Fruit fly (Drosophila melanogaster) whole organism: Measurements from ENCODE around the gene Gsc.

Experiments
- CG8478 ChIP-seq: fragments of >200 bp; optimal IDR thresholded peaks from 2 replicates; lab custom pipeline; 2018; ENCODE audit warnings: inconsistent platforms
- Dll ChIP-seq: fragments of >200 bp; optimal IDR thresholded peaks from 2 replicates; lab custom pipeline; 2017
- EcR ChIP-seq, 2 experiments: fragments of >200 bp; optimal IDR thresholded peaks; 2 replicates each; lab custom pipeline; 2017; ENCODE audit warnings: missing biosample characterization in 2 of 2, missing genetic modification characterization in 2 of 2, missing genetic modification reagents in 2 of 2
- pan ChIP-seq: fragments of >200 bp; optimal IDR thresholded peaks from 2 replicates; lab custom pipeline; 2017
- psq ChIP-seq: fragments of >200 bp; optimal IDR thresholded peaks from 2 replicates; lab custom pipeline; 2017
- usp ChIP-seq: fragments of >200 bp; optimal IDR thresholded peaks from 2 replicates; lab custom pipeline; 2017; ENCODE audit warnings: missing biosample characterization, missing genetic modification characterization, mixed read lengths

Gsc gene

dm6 chr2L:609497-609896 is 15.0 kb upstream of the Gsc start:
- TF ChIP-seq usp (GFP tag; lab: Kevin White, UChicago) = no peak
- no peak for TF ChIP-seq CG8478
- no peak for TF ChIP-seq EcR (GFP tag; optimal IDR thresholded peaks at IDR 0.05; lab: Kevin White, UChicago)
- no peak for TF ChIP-seq Dll (lab: Kevin White, UChicago)
- TF ChIP-seq pan (lab: Kevin White, UChicago) = no peak
- no peak for TF ChIP-seq psq

dm6 chr2L:608143-608542 is 13.7 kb upstream of the Gsc start:
- TF ChIP-seq Dll (lab: Kevin White, UChicago) = no peak
- no peak for TF ChIP-seq pan (lab: Kevin White, UChicago)
- no peak for TF ChIP-seq EcR (GFP tag; optimal IDR thresholded peaks at IDR 0.05; lab: Kevin White, UChicago)
- TF ChIP-seq psq = no peak
- TF ChIP-seq CG8478 = no peak
- no peak for TF ChIP-seq usp (GFP tag; lab: Kevin White, UChicago)

- no peak for TF ChIP-seq CG8478
- no peak for TF ChIP-seq psq
- no peak for TF ChIP-seq pan (lab: Kevin White, UChicago)
- TF ChIP-seq usp (GFP tag; lab: Kevin White, UChicago) = no peak
- no peak for TF ChIP-seq EcR (GFP tag; optimal IDR thresholded peaks at IDR 0.05; lab: Kevin White, UChicago)
- no peak for TF ChIP-seq Dll (lab: Kevin White, UChicago)
Measured at dm6 chr2L:606952-607351, 12.5 kb upstream of the Gsc start.

- TF ChIP-seq psq = no peak
- TF ChIP-seq pan (lab: Kevin White, UChicago) = no peak
- TF ChIP-seq EcR (GFP tag; optimal IDR thresholded peaks at IDR 0.05; lab: Kevin White, UChicago) = no peak
- TF ChIP-seq Dll (lab: Kevin White, UChicago) = no peak
- no peak for TF ChIP-seq usp (GFP tag; lab: Kevin White, UChicago)
- TF ChIP-seq CG8478 = no peak
Measured at dm6 chr2L:606165-606564, 11.7 kb upstream of the Gsc start.

- no peak for TF ChIP-seq CG8478
- no peak for TF ChIP-seq EcR (GFP tag; optimal IDR thresholded peaks at IDR 0.05; lab: Kevin White, UChicago)
- TF ChIP-seq psq = no peak
- TF ChIP-seq Dll (lab: Kevin White, UChicago) = no peak
- no peak for TF ChIP-seq pan (lab: Kevin White, UChicago)
- no peak for TF ChIP-seq usp (GFP tag; lab: Kevin White, UChicago)
Measured at dm6 chr2L:604060-604459, 9.6 kb upstream of the Gsc start.

- no peak for TF ChIP-seq CG8478
- TF ChIP-seq psq = no peak
- no peak for TF ChIP-seq usp (GFP tag; lab: Kevin White, UChicago)
- TF ChIP-seq EcR (GFP tag; optimal IDR thresholded peaks at IDR 0.05; lab: Kevin White, UChicago) = no peak
- TF ChIP-seq pan (lab: Kevin White, UChicago) = no peak
Measured at dm6 chr2L:602439-602879, 8.0 kb upstream of the Gsc start, which contains the start of gene CG13689. Gene CG13689, plus strand, starts transcription at chr2L:602813.

- TF ChIP-seq Dll (lab: Kevin White, UChicago) (no peak), CG8478 (no peak), EcR (GFP tag; optimal IDR thresholded peaks at IDR 0.05; lab: Kevin White, UChicago) (no peak), psq (no peak), pan (lab: Kevin White, UChicago) (no peak), usp (GFP tag; lab: Kevin White, UChicago) (no peak)
Measured at dm6 chr2L:601848-602247, 7.4 kb upstream of the Gsc start.

dm6 chr2L:597771-598170 is 3.3 kb upstream of the Gsc start:
- no peak for TF ChIP-seq EcR (GFP tag; optimal IDR thresholded peaks at IDR 0.05; lab: Kevin White, UChicago)
- no peak for TF ChIP-seq Dll (lab: Kevin White, UChicago)
- TF ChIP-seq pan (lab: Kevin White, UChicago) = no peak
- TF ChIP-seq usp (GFP tag; lab: Kevin White, UChicago) = no peak
- no peak for TF ChIP-seq CG8478
- TF ChIP-seq psq = no peak

dm6 chr2L:594048-594447 is 437 bp downstream of the Gsc start:
- TF ChIP-seq CG8478 = no peak
- no peak for TF ChIP-seq psq
- TF ChIP-seq EcR (GFP tag; optimal IDR thresholded peaks at IDR 0.05; lab: Kevin White, UChicago) = no peak
- no peak for TF ChIP-seq Dll (lab: Kevin White, UChicago)
- TF ChIP-seq usp (GFP tag; lab: Kevin White, UChicago) = no peak
- TF ChIP-seq pan (lab: Kevin White, UChicago) = no peak

dm6 chr2L:591511-591910 is 3.0 kb downstream of the Gsc start:
- TF ChIP-seq psq (no peak), pan (lab: Kevin White, UChicago) (no peak), CG8478 (no peak), EcR (GFP tag; optimal IDR thresholded peaks at IDR 0.05; lab: Kevin White, UChicago) (no peak), Dll (lab: Kevin White, UChicago) (no peak)

dm6 chr2L:585268-585667 is 9.2 kb downstream of the Gsc start:
- TF ChIP-seq Dll (lab: Kevin White, UChicago) (no peak), pan (lab: Kevin White, UChicago) (no peak), EcR (GFP tag; optimal IDR thresholded peaks at IDR 0.05; lab: Kevin White, UChicago) (no peak), CG8478 (no peak), psq (no peak)

- no peak for TF ChIP-seq Dll (lab: Kevin White, UChicago)
- TF ChIP-seq usp (GFP tag; lab: Kevin White, UChicago) = no peak
- no peak for TF ChIP-seq psq
- no peak for TF ChIP-seq EcR (GFP tag; optimal IDR thresholded peaks at IDR 0.05; lab: Kevin White, UChicago)
- no peak for TF ChIP-seq CG8478
- no peak for TF ChIP-seq pan (lab: Kevin White, UChicago)
Measured at dm6 chr2L:577186-577585, 17.3 kb downstream of the Gsc start, which contains the start of gene Pph13. Gene Pph13, plus strand, starts transcription at chr2L:577486.
